Worm (Caenorhabditis elegans) whole organism, L4 larva: ENCODE measurements around the gene B0495.5.

Experiments
- D1046.2 ChIP-seq: fragments of 200-800 bp; sonication (Bioruptor generic); IDR thresholded peaks from 2 replicates; pipeline ENCODE4 v1.3.6; 2022; ENCODE audit warnings: missing genetic modification characterization, missing compliant biosample characterization
- F37D6.2 ChIP-seq: sonication (generic microtip); optimal IDR thresholded peaks from 2 replicates; lab custom pipeline; 2016; ENCODE audit warnings: mild to moderate bottlenecking, missing genetic modification characterization, missing compliant biosample characterization
- R02D3.7 ChIP-seq: fragments of 150-350 bp; sonication (generic microtip); optimal IDR thresholded peaks from 3 replicates; lab custom pipeline; 2014; ENCODE audit warnings: missing biosample characterization, missing genetic modification characterization
- Y105C5A.15 ChIP-seq: fragments of 200-800 bp; sonication (Bioruptor generic); IDR thresholded peaks from 2 replicates; pipeline ENCODE4 v1.3.6; 2022; ENCODE audit warnings: missing genetic modification characterization, missing compliant biosample characterization
- Y48G9A.11 ChIP-seq: fragments of 200-800 bp; sonication (Bioruptor generic); IDR thresholded peaks from 2 replicates; pipeline ENCODE4 v1.3.6; 2022; ENCODE audit warnings: missing genetic modification reagents, missing genetic modification characterization, missing compliant biosample characterization
- Y5F2A.4 ChIP-seq: fragments of 200-800 bp; sonication (Bioruptor generic); optimal IDR thresholded peaks from 2 replicates; lab custom pipeline; 2018; ENCODE audit warnings: mild to moderate bottlenecking, missing genetic modification characterization, missing compliant biosample characterization
- ZK337.2 ChIP-seq: fragments of 200-800 bp; sonication (Bioruptor generic); IDR thresholded peaks from 2 replicates; pipeline ENCODE4 v1.3.6; 2022; ENCODE audit warnings: missing genetic modification reagents, missing genetic modification characterization, missing compliant biosample characterization
- arid-1 ChIP-seq: fragments of 200-800 bp; sonication (Bioruptor generic); conservative IDR thresholded peaks from 2 replicates; pipeline ENCODE4 v1.3.6; 2022; ENCODE audit warnings: missing genetic modification reagents, missing genetic modification characterization, missing compliant biosample characterization
- attf-4 ChIP-seq: sonication (generic microtip); optimal IDR thresholded peaks from 3 replicates; lab custom pipeline; 2017; ENCODE audit warnings: missing biosample characterization, missing genetic modification characterization
- ceh-20 ChIP-seq: fragments of 200-800 bp; sonication (Bioruptor generic); IDR thresholded peaks from 2 replicates; pipeline ENCODE4 v1.3.6; 2022; ENCODE audit warnings: missing genetic modification reagents, missing genetic modification characterization, missing compliant biosample characterization
- ceh-28 ChIP-seq: fragments of 150-350 bp; optimal IDR thresholded peaks from 2 replicates; lab custom pipeline; 2014; ENCODE audit warnings: missing biosample characterization, missing genetic modification reagents, missing genetic modification characterization
- ceh-32 ChIP-seq: sonication (generic microtip); optimal IDR thresholded peaks from 2 replicates; lab custom pipeline; 2016; ENCODE audit warnings: mild to moderate bottlenecking, missing genetic modification characterization, missing compliant biosample characterization; ENCODE audit not compliant: poor library complexity
- ceh-44 ChIP-seq: fragments of 200-800 bp; sonication (Bioruptor generic); IDR thresholded peaks from 2 replicates; pipeline ENCODE4 v1.3.6; 2022; ENCODE audit warnings: missing genetic modification reagents, missing genetic modification characterization, missing compliant biosample characterization
- ceh-82 ChIP-seq: sonication (generic microtip); optimal IDR thresholded peaks from 2 replicates; lab custom pipeline; 2017; ENCODE audit warnings: missing biosample characterization, missing genetic modification characterization
- ctbp-1 ChIP-seq: fragments of 200-800 bp; sonication (Bioruptor generic); IDR thresholded peaks from 2 replicates; pipeline ENCODE4 v1.3.6; 2022; ENCODE audit warnings: missing genetic modification reagents, missing genetic modification characterization, missing compliant biosample characterization
- daf-16 ChIP-seq, 3 experiments: sonication (generic microtip); optimal IDR thresholded peaks; 2 replicates each; lab custom pipeline; 2016 to 2017; ENCODE audit warnings: missing genetic modification characterization in 3 of 3, missing genetic modification reagents in 3 of 3, mild to moderate bottlenecking in 2 of 3, missing compliant biosample characterization in 2 of 3, missing biosample characterization in 1 of 3, moderate library complexity in 1 of 3
- dmd-8 ChIP-seq: fragments of 200-800 bp; sonication (Bioruptor generic); IDR thresholded peaks from 2 replicates; pipeline ENCODE4 v1.3.6; 2022; ENCODE audit warnings: missing genetic modification characterization, missing compliant biosample characterization
- duxl-1 ChIP-seq: sonication (generic microtip); optimal IDR thresholded peaks from 2 replicates; lab custom pipeline; 2016; ENCODE audit warnings: mild to moderate bottlenecking, missing genetic modification characterization, moderate library complexity, missing compliant biosample characterization; ENCODE audit not compliant: poor library complexity
- dve-1 ChIP-seq: sonication (generic microtip); optimal IDR thresholded peaks from 2 replicates; lab custom pipeline; 2017; ENCODE audit warnings: antibody characterized with exemption, mild to moderate bottlenecking, missing genetic modification characterization, missing compliant biosample characterization; ENCODE audit not compliant: insufficient read depth
- egl-27 ChIP-seq: sonication (generic microtip); optimal IDR thresholded peaks from 3 replicates; lab custom pipeline; 2017; ENCODE audit warnings: missing biosample characterization, missing genetic modification reagents, missing genetic modification characterization
- egl-43 ChIP-seq: fragments of 200-800 bp; sonication (Bioruptor generic); IDR thresholded peaks from 2 replicates; pipeline ENCODE4 v1.3.6; 2022; ENCODE audit warnings: missing genetic modification reagents, missing genetic modification characterization, missing compliant biosample characterization
- hlh-11 ChIP-seq: fragments of 200-800 bp; sonication (Bioruptor generic); optimal IDR thresholded peaks from 2 replicates; lab custom pipeline; 2018; ENCODE audit warnings: mild to moderate bottlenecking, missing genetic modification characterization, missing compliant biosample characterization
- hmg-1.1 ChIP-seq: fragments of 200-800 bp; sonication (Bioruptor generic); IDR thresholded peaks from 2 replicates; pipeline ENCODE4 v1.3.6; 2022; ENCODE audit warnings: missing genetic modification reagents, missing genetic modification characterization, missing compliant biosample characterization
- jun-1 ChIP-seq: fragments of 150-350 bp; optimal IDR thresholded peaks from 2 replicates; lab custom pipeline; 2014; ENCODE audit warnings: missing biosample characterization, missing genetic modification reagents, missing genetic modification characterization
- lin-13 ChIP-seq: fragments of 150-350 bp; optimal IDR thresholded peaks from 2 replicates; lab custom pipeline; 2014; ENCODE audit warnings: missing biosample characterization, missing genetic modification reagents, missing genetic modification characterization
- lin-38 ChIP-seq: fragments of 200-800 bp; sonication (Bioruptor generic); IDR thresholded peaks from 2 replicates; pipeline ENCODE4 v1.3.6; 2022; ENCODE audit warnings: missing genetic modification reagents, missing genetic modification characterization, missing compliant biosample characterization
- lin-39 ChIP-seq: fragments of 150-350 bp; optimal IDR thresholded peaks from 2 replicates; lab custom pipeline; 2014; ENCODE audit warnings: missing biosample characterization, missing genetic modification reagents, missing genetic modification characterization
- madf-9 ChIP-seq: fragments of 200-800 bp; sonication (Bioruptor generic); conservative IDR thresholded peaks from 2 replicates; pipeline ENCODE4 v1.3.6; 2022; ENCODE audit warnings: missing genetic modification reagents, missing genetic modification characterization, missing compliant biosample characterization
- mxl-2 ChIP-seq: fragments of 200-800 bp; sonication (Bioruptor generic); conservative IDR thresholded peaks from 2 replicates; pipeline ENCODE4 v1.3.6; 2022; ENCODE audit warnings: missing genetic modification reagents, missing genetic modification characterization, missing compliant biosample characterization
- mxl-3 ChIP-seq: fragments of 200-800 bp; sonication (Bioruptor generic); optimal IDR thresholded peaks from 2 replicates; lab custom pipeline; 2018; ENCODE audit warnings: mild to moderate bottlenecking, missing genetic modification characterization, missing compliant biosample characterization
- nhr-10 ChIP-seq: fragments of 150-350 bp; optimal IDR thresholded peaks from 2 replicates; lab custom pipeline; 2014; ENCODE audit warnings: missing biosample characterization, missing genetic modification characterization
- nhr-102 ChIP-seq: sonication (generic microtip); optimal IDR thresholded peaks from 2 replicates; lab custom pipeline; 2016; ENCODE audit warnings: mild to moderate bottlenecking, missing genetic modification characterization, moderate library complexity, missing compliant biosample characterization
- nhr-11 ChIP-seq: fragments of 150-350 bp; optimal IDR thresholded peaks from 2 replicates; lab custom pipeline; 2014; ENCODE audit warnings: missing biosample characterization, missing genetic modification characterization
- nhr-111 ChIP-seq: fragments of 200-800 bp; sonication (Bioruptor generic); optimal IDR thresholded peaks from 2 replicates; lab custom pipeline; 2018; ENCODE audit warnings: mild to moderate bottlenecking, missing genetic modification characterization, missing compliant biosample characterization
- nhr-25 ChIP-seq: sonication (generic microtip); optimal IDR thresholded peaks from 2 replicates; lab custom pipeline; 2017; ENCODE audit warnings: missing genetic modification characterization, mild to moderate bottlenecking, missing compliant biosample characterization, antibody characterized with exemption, moderate library complexity, borderline replicate concordance; ENCODE audit not compliant: insufficient read depth
- nhr-76 ChIP-seq: fragments of 150-350 bp; optimal IDR thresholded peaks from 2 replicates; lab custom pipeline; 2014; ENCODE audit warnings: missing biosample characterization, missing genetic modification characterization
- saeg-2 ChIP-seq: fragments of 200-800 bp; sonication (Bioruptor generic); IDR thresholded peaks from 2 replicates; pipeline ENCODE4 v1.3.6; 2022; ENCODE audit warnings: missing genetic modification reagents, missing genetic modification characterization, missing compliant biosample characterization
- skn-1 ChIP-seq: fragments of 150-350 bp; optimal IDR thresholded peaks from 2 replicates; lab custom pipeline; 2014; ENCODE audit warnings: missing biosample characterization, missing genetic modification characterization
- snpc-1.2 ChIP-seq: fragments of 200-800 bp; sonication (Bioruptor generic); IDR thresholded peaks from 2 replicates; pipeline ENCODE4 v1.3.6; 2022; ENCODE audit warnings: missing genetic modification reagents, missing genetic modification characterization, missing compliant biosample characterization
- spr-1 ChIP-seq: sonication (generic microtip); optimal IDR thresholded peaks from 2 replicates; lab custom pipeline; 2016; ENCODE audit warnings: mild to moderate bottlenecking, missing genetic modification characterization, missing compliant biosample characterization
- unc-62 ChIP-seq, 3 experiments: fragments of 150-350 bp in 1 of 3; sonication (generic microtip); optimal IDR thresholded peaks in 2 of 3; peaks in 1 of 3; 1 replicate in 1 of 3; 2 replicates in 2 of 3; lab custom pipeline; 2014 to 2017; ENCODE audit warnings: missing biosample characterization in 3 of 3, missing genetic modification characterization in 3 of 3, missing genetic modification reagents in 3 of 3, missing genotype in 1 of 3
- zfp-2 ChIP-seq: sonication (generic microtip); optimal IDR thresholded peaks from 2 replicates; lab custom pipeline; 2016; ENCODE audit warnings: mild to moderate bottlenecking, missing genetic modification characterization, missing compliant biosample characterization
- zip-2 ChIP-seq: fragments of 150-350 bp; optimal IDR thresholded peaks from 2 replicates; lab custom pipeline; 2014; ENCODE audit warnings: missing biosample characterization, missing genetic modification characterization

Gene B0495.5

ce11 chrII:7698406-7698805 is at the start of gene B0495.5:
B0495.5 (minus strand) TSS chrII:7698506.
- TF ChIP-seq spr-1 (tag; lab: Kevin White, UChicago), result no peak
- TF ChIP-seq unc-62 (GFP tag; optimal IDR thresholded peaks at IDR 0.05 in 1 of 2; lab: Kevin White, UChicago), result peak in 1 of 2 experiments; percentile 1
- TF ChIP-seq unc-62 (tag; optimal IDR thresholded peaks at IDR 0.05; lab: Kevin White, UChicago), result no peak
- TF ChIP-seq, all 104 proteins: peak for 1

ce11 chrII:7736725-7737124 is 38.4 kb upstream of the B0495.5 start:
- no peak for TF ChIP-seq ceh-82 (tag; lab: Kevin White, UChicago)
- no peak for TF ChIP-seq hmg-1.1 (GFP tag; lab: Robert Waterston, UW)
- TF ChIP-seq unc-62 (GFP tag; optimal IDR thresholded peaks at IDR 0.05 in 1 of 2; lab: Kevin White, UChicago), result peak in 1 of 2 experiments; percentile 95
- no peak for TF ChIP-seq unc-62 (tag; optimal IDR thresholded peaks at IDR 0.05; lab: Kevin White, UChicago)
- no peak for TF ChIP-seq madf-9 (GFP tag; lab: Robert Waterston, UW)
- TF ChIP-seq attf-4 (tag; lab: Kevin White, UChicago), result no peak

- no peak for TF ChIP-seq nhr-111 (GFP tag; lab: Kevin White, UChicago)
- no peak for TF ChIP-seq ctbp-1 (GFP tag; lab: Robert Waterston, UW)
- no peak for TF ChIP-seq daf-16 (GFP tag; optimal IDR thresholded peaks at IDR 0.05; lab: Kevin White, UChicago)
- TF ChIP-seq daf-16 (tag; optimal IDR thresholded peaks at IDR 0.05; lab: Kevin White, UChicago), result no peak
- TF ChIP-seq ZK337.2 (GFP tag; lab: Robert Waterston, UW), result no peak
- TF ChIP-seq ceh-44 (GFP tag; lab: Robert Waterston, UW), result no peak
- no peak for TF ChIP-seq lin-39
- TF ChIP-seq ceh-28 (tag; lab: Kevin White, UChicago), result no peak
- no peak for TF ChIP-seq mxl-3 (GFP tag; lab: Kevin White, UChicago)
- no peak for TF ChIP-seq lin-13 (GFP tag; lab: Kevin White, UChicago)
- TF ChIP-seq ceh-32, result no peak
- no peak for TF ChIP-seq zip-2
- no peak for TF ChIP-seq skn-1 (tag; lab: Kevin White, UChicago)
- no peak for TF ChIP-seq zfp-2 (tag; lab: Kevin White, UChicago)
- no peak for TF ChIP-seq dmd-8
- no peak for TF ChIP-seq nhr-10 (tag; lab: Kevin White, UChicago)
- TF ChIP-seq hlh-11 (tag; lab: Kevin White, UChicago), result no peak
- TF ChIP-seq lin-38 (GFP tag; lab: Robert Waterston, UW), result no peak
- no peak for TF ChIP-seq dve-1 (tag; lab: Kevin White, UChicago)
- no peak for TF ChIP-seq ceh-20
Measured at ce11 chrII:7724603-7725002, 26.3 kb upstream of the B0495.5 start, which contains the start of gene cpna-2. cpna-2 (plus strand) TSS chrII:7724903.

- TF ChIP-seq lin-13 (GFP tag; lab: Kevin White, UChicago), result no peak
- TF ChIP-seq daf-16 (GFP tag; optimal IDR thresholded peaks at IDR 0.05; lab: Kevin White, UChicago), result peak in 1 of 2 experiments; percentile 20
- no peak for TF ChIP-seq daf-16 (tag; optimal IDR thresholded peaks at IDR 0.05; lab: Kevin White, UChicago)
- TF ChIP-seq hmg-1.1 (GFP tag; lab: Robert Waterston, UW), result no peak
- no peak for TF ChIP-seq nhr-25 (tag; lab: Kevin White, UChicago)
- TF ChIP-seq F37D6.2 (tag; lab: Kevin White, UChicago), result no peak
- TF ChIP-seq saeg-2 (GFP tag; lab: Robert Waterston, UW), result no peak
- no peak for TF ChIP-seq nhr-102 (tag; lab: Kevin White, UChicago)
- TF ChIP-seq nhr-111 (GFP tag; lab: Kevin White, UChicago), result no peak
- no peak for TF ChIP-seq D1046.2 (GFP tag; lab: Robert Waterston, UW)
- no peak for TF ChIP-seq R02D3.7
- TF ChIP-seq spr-1 (tag; lab: Kevin White, UChicago), result no peak
- no peak for TF ChIP-seq duxl-1 (tag; lab: Kevin White, UChicago)
- TF ChIP-seq Y105C5A.15 (GFP tag; lab: Robert Waterston, UW), result no peak
- TF ChIP-seq nhr-11 (tag; lab: Kevin White, UChicago), result peak; percentile 12
- TF ChIP-seq ceh-20, result no peak
- TF ChIP-seq Y48G9A.11 (GFP tag; lab: Robert Waterston, UW), result no peak
- no peak for TF ChIP-seq egl-43
- no peak for TF ChIP-seq egl-27
- TF ChIP-seq mxl-2 (GFP tag; lab: Robert Waterston, UW), result no peak
- TF ChIP-seq hlh-11 (tag; lab: Kevin White, UChicago), result peak; percentile 31
- TF ChIP-seq snpc-1.2 (GFP tag; lab: Robert Waterston, UW), result no peak
- TF ChIP-seq arid-1 (GFP tag; lab: Robert Waterston, UW), result no peak
- no peak for TF ChIP-seq ctbp-1 (GFP tag; lab: Robert Waterston, UW)
- no peak for TF ChIP-seq nhr-76 (tag; lab: Kevin White, UChicago)
- TF ChIP-seq lin-38 (GFP tag; lab: Robert Waterston, UW), result no peak
- TF ChIP-seq jun-1, result no peak
- no peak for TF ChIP-seq Y5F2A.4
- TF ChIP-seq, all 104 proteins: peak for 3
Measured at ce11 chrII:7722784-7723183, 24.5 kb upstream of the B0495.5 start.
